Worm (Caenorhabditis elegans) whole organism, early embryonic: ENCODE measurements around the gene F56A8.9.

Source experiments
- ceh-13 ChIP-seq: fragments of 200-800 bp; sonication (Bioruptor generic); optimal IDR thresholded peaks from 2 replicates; lab custom pipeline; 2018; ENCODE audit warnings: mild to moderate bottlenecking, missing genetic modification characterization, missing compliant biosample characterization
- ets-7 ChIP-seq: sonication (generic microtip); optimal IDR thresholded peaks from 2 replicates; lab custom pipeline; 2016; ENCODE audit warnings: missing genotype, missing genetic modification characterization, missing compliant biosample characterization
- tbx-37 ChIP-seq: fragments of 200-800 bp; sonication (Bioruptor generic); conservative IDR thresholded peaks from 2 replicates; pipeline ENCODE4 v1.3.6; 2022; ENCODE audit warnings: missing genetic modification reagents, missing genetic modification characterization, missing compliant biosample characterization
- tra-4 ChIP-seq: sonication (generic microtip); optimal IDR thresholded peaks from 2 replicates; lab custom pipeline; 2017; ENCODE audit warnings: missing genetic modification characterization, missing compliant biosample characterization

ce11 chrIII:13260344-13260743 lies 5.9 kb downstream of the F56A8.9 start:
- TF ChIP-seq ets-7 (tag; lab: Kevin White, UChicago) (no peak), tra-4 (tag; lab: Kevin White, UChicago) (no peak), ceh-13 (no peak), tbx-37 (no peak)
